Worm (Caenorhabditis elegans) whole organism, L3 larva: ENCODE results near the gene F59A7.12.

Source experiments
- ama-1 ChIP-seq: fragments of 150-350 bp; optimal IDR thresholded peaks from 2 replicates; lab custom pipeline; 2018
- ceh-82 ChIP-seq: fragments of 150-350 bp; optimal IDR thresholded peaks from 2 replicates; lab custom pipeline; 2014; ENCODE audit warnings: missing biosample characterization, missing genetic modification characterization
- ceh-9 ChIP-seq: sonication (generic microtip); optimal IDR thresholded peaks from 2 replicates; lab custom pipeline; 2018; ENCODE audit warnings: missing biosample characterization, missing genetic modification characterization
- egl-27 ChIP-seq: sonication (generic microtip); optimal IDR thresholded peaks from 4 replicates; lab custom pipeline; 2017; ENCODE audit warnings: missing biosample characterization, missing genetic modification reagents, missing genetic modification characterization
- fos-1 ChIP-seq: fragments of 150-350 bp; optimal IDR thresholded peaks from 2 replicates; lab custom pipeline; 2014; ENCODE audit warnings: missing biosample characterization, missing genetic modification characterization
- lin-39 ChIP-seq: fragments of 150-350 bp; optimal IDR thresholded peaks from 2 replicates; lab custom pipeline; 2018; ENCODE audit warnings: missing biosample characterization, missing genetic modification reagents, missing genetic modification characterization
- nfya-1 ChIP-seq: sonication (generic microtip); optimal IDR thresholded peaks from 2 replicates; lab custom pipeline; 2017; ENCODE audit warnings: missing genetic modification characterization, mild to moderate bottlenecking, missing compliant biosample characterization, antibody characterized with exemption, moderate library complexity; ENCODE audit not compliant: insufficient read depth
- nhr-23 ChIP-seq: fragments of 150-350 bp; optimal IDR thresholded peaks from 2 replicates; lab custom pipeline; 2014; ENCODE audit warnings: missing biosample characterization, missing genetic modification reagents, missing genetic modification characterization
- nhr-67 ChIP-seq: fragments of 150-350 bp; optimal IDR thresholded peaks from 2 replicates; lab custom pipeline; 2014; ENCODE audit warnings: missing biosample characterization, missing genetic modification characterization
- pha-4 ChIP-seq: fragments of 150-350 bp; optimal IDR thresholded peaks from 2 replicates; lab custom pipeline; 2014; ENCODE audit warnings: missing biosample characterization, missing genetic modification reagents, missing genetic modification characterization
- unc-39 ChIP-seq: sonication (generic microtip); optimal IDR thresholded peaks from 4 replicates; lab custom pipeline; 2017; ENCODE audit warnings: missing biosample characterization, missing genetic modification characterization
- unc-62 ChIP-seq: fragments of 150-350 bp; sonication (generic microtip); optimal IDR thresholded peaks from 4 replicates; lab custom pipeline; 2014; ENCODE audit warnings: missing biosample characterization, missing genetic modification reagents, missing genetic modification characterization

ce11 chrV:2029877-2030276 is at the start of gene F59A7.12:
- no peak for TF ChIP-seq ceh-82 (tag; lab: Kevin White, UChicago)
- TF ChIP-seq lin-39 (tag; lab: Kevin White, UChicago): no peak
- no peak for TF ChIP-seq unc-39 (tag; lab: Kevin White, UChicago)
- no peak for TF ChIP-seq ceh-9 (tag; lab: Kevin White, UChicago)
- TF ChIP-seq nhr-23 (tag; lab: Kevin White, UChicago): no peak
- TF ChIP-seq unc-62 (GFP tag; lab: Kevin White, UChicago): no peak
- TF ChIP-seq nfya-1 (tag; lab: Kevin White, UChicago): no peak
- no peak for TF ChIP-seq egl-27 (tag; lab: Kevin White, UChicago)
- TF ChIP-seq ama-1: no peak
- TF ChIP-seq nhr-67: no peak
- no peak for TF ChIP-seq fos-1 (tag; lab: Kevin White, UChicago)
- TF ChIP-seq pha-4 (tag; lab: Kevin White, UChicago): no peak
